Fruit fly (Drosophila melanogaster): Measurements from ENCODE around the gene Aven.
A peak's percentile ranks its signal among the peaks of the same experiment; 100 is the strongest.

Aven gene

DNA sequence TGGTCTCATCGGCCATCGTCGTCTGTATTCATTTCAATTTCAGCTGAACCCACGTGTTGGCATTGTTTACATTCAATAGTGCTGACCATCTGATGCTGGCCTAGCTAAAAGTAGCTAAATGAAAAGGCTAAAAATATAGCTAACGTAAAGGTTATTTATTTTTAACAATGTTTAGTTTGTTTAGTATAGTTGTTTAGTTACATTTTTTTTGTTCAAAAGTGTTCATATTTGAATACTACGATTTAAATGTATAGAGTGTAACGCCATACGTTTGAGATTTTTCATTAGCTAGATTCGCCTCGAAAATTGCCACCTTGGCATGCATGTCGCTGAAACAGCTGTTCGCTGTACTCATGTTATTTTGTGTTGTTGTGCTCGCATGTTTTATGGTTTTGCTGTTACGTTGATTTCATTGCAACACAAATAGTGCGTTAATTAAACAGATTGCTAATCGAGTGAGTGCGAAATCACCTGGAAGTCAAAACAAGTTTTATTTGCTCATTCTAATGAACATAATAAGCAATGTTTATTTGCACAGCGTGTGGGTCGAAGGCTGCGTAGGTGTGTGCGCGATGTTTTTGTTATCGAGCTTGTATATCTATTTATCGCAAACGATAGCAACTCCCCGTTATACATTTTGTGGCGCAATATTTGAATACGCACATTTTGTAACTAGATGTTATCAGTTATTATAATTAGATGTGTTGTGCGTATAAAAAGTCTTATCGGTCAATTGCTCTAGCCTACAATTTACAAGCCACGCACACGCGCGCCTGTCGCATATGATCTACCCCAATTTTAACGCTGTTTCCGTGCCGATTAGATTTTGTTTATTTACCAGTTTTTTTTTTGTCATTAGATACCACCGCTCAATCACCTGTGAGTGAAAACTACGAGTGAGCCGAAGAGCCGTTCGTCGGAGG lies 17.6 kb downstream of the Aven start, which contains the start of the genes CG1463 and Fpgs1 (continued):
- TF ChIP-seq CG14860 (GFP tag; IDR thresholded peaks at IDR 0.05; ENCODE audit: partially characterized antibody): no peak
- no peak for TF ChIP-seq CG5180 (GFP tag; optimal IDR thresholded peaks at IDR 0.05)
- TF ChIP-seq fd102C (GFP tag; optimal IDR thresholded peaks at IDR 0.05): no peak
- TF ChIP-seq CG2202 (tag; optimal IDR thresholded peaks at IDR 0.05): no peak
- 0 out of 2 replicates have a peak, but pooled peaks have one; percentile 22 for TF ChIP-seq CG11085 (GFP tag; IDR thresholded peaks at IDR 0.05)
- TF ChIP-seq prd (optimal IDR thresholded peaks at IDR 0.05): no peak
- TF ChIP-seq prd (GFP tag; IDR thresholded peaks at IDR 0.05): peak; percentile 38; the same call in 1 of the 3 replicates
- TF ChIP-seq Dp (GFP tag; optimal IDR thresholded peaks at IDR 0.05): peak; percentile 71
- TF ChIP-seq br (optimal IDR thresholded peaks at IDR 0.05): no peak
- TF ChIP-seq Hey (tag; optimal IDR thresholded peaks at IDR 0.05): peak; percentile 28
- peak in 1 of 2 experiments; percentile 25 for TF ChIP-seq insv (GFP tag; optimal IDR thresholded peaks at IDR 0.05)
- peak; percentile 30 for TF ChIP-seq sug (tag; optimal IDR thresholded peaks at IDR 0.05)
- TF ChIP-seq CG8089 (GFP tag; optimal IDR thresholded peaks at IDR 0.05): no peak
- TF ChIP-seq CG7963 (GFP tag; IDR thresholded peaks at IDR 0.05; ENCODE audit: partially characterized antibody): 0 out of 3 replicates have a peak, but pooled peaks have one; percentile 46
- no peak for TF ChIP-seq Gsc (GFP tag; IDR thresholded peaks at IDR 0.05)
- peak; percentile 36; the same call in 1 of the 2 replicates for TF ChIP-seq al (GFP tag; IDR thresholded peaks at IDR 0.05)
- TF ChIP-seq CG18764 (GFP tag; optimal IDR thresholded peaks at IDR 0.05): no peak
- TF ChIP-seq mirr (GFP tag; optimal IDR thresholded peaks at IDR 0.05): peak; percentile 41
- TF ChIP-seq Atf-2 (GFP tag; optimal IDR thresholded peaks at IDR 0.05): no peak
- TF ChIP-seq Max (GFP tag; optimal IDR thresholded peaks at IDR 0.05): peak; percentile 70
- peak; percentile 60 for TF ChIP-seq CG2116 (GFP tag; optimal IDR thresholded peaks at IDR 0.05)
- TF ChIP-seq Taf1 (GFP tag; IDR thresholded peaks at IDR 0.05): no peak
- TF ChIP-seq Jarid2 (GFP tag; optimal IDR thresholded peaks at IDR 0.05): no peak
- TF ChIP-seq CG15696 (tag; optimal IDR thresholded peaks at IDR 0.05): peak; percentile 37
- no peak for TF ChIP-seq D19B (GFP tag; optimal IDR thresholded peaks at IDR 0.05)
- TF ChIP-seq stc (GFP tag; IDR thresholded peaks at IDR 0.05): no peak
- TF ChIP-seq mam (GFP tag; optimal IDR thresholded peaks at IDR 0.05): peak; percentile 34
- no peak for TF ChIP-seq Camta (GFP tag; optimal IDR thresholded peaks at IDR 0.05)
- TF ChIP-seq CG4707 (GFP tag; optimal IDR thresholded peaks at IDR 0.05): no peak
- TF ChIP-seq Sin3A (optimal IDR thresholded peaks at IDR 0.05): peak; percentile 40
- peak; percentile 63; the same call in 1 of the 2 replicates for TF ChIP-seq amos (GFP tag; IDR thresholded peaks at IDR 0.05; ENCODE audit: partially characterized antibody)
- TF ChIP-seq CG17359 (tag; optimal IDR thresholded peaks at IDR 0.05): no peak
- TF ChIP-seq bbx (GFP tag; IDR thresholded peaks at IDR 0.05; ENCODE audit: partially characterized antibody): peak; percentile 61
- peak; percentile 38 for TF ChIP-seq zfh2 (GFP tag; optimal IDR thresholded peaks at IDR 0.05)
- TF ChIP-seq CG10147 (GFP tag; optimal IDR thresholded peaks at IDR 0.05): no peak
- TF ChIP-seq B-H1 (GFP tag; IDR thresholded peaks at IDR 0.05): no peak
- TF ChIP-seq HLH4C (GFP tag; IDR thresholded peaks at IDR 0.05; ENCODE audit: partially characterized antibody): 0 out of 3 replicates have a peak, but pooled peaks have one; percentile 44
- TF ChIP-seq dpn (GFP tag; optimal IDR thresholded peaks at IDR 0.05): peak in 1 of 2 experiments; percentile 8
- peak; percentile 33 for TF ChIP-seq HmgZ (tag; optimal IDR thresholded peaks at IDR 0.05)
- peak; percentile 61; the same call in 1 of the 2 replicates for TF ChIP-seq MBD-R2 (GFP tag; IDR thresholded peaks at IDR 0.05)
- TF ChIP-seq slbo (GFP tag; IDR thresholded peaks at IDR 0.05): peak; percentile 31; the same call in 1 of the 2 replicates
- TF ChIP-seq caup (GFP tag; optimal IDR thresholded peaks at IDR 0.05; ENCODE audit: severe bottlenecking): peak; percentile 21
- peak; percentile 39 for TF ChIP-seq Xbp1 (GFP tag; optimal IDR thresholded peaks at IDR 0.05)
- peak; percentile 14 for TF ChIP-seq CG9797 (GFP tag; optimal IDR thresholded peaks at IDR 0.05)
- TF ChIP-seq exex (tag; optimal IDR thresholded peaks at IDR 0.05): peak; percentile 80
- no peak for TF ChIP-seq dmrt11E (tag; optimal IDR thresholded peaks at IDR 0.05)
- 0 out of 2 replicates have a peak, but pooled peaks have one; percentile 36 for TF ChIP-seq sna (GFP tag; IDR thresholded peaks at IDR 0.05; ENCODE audit: partially characterized antibody)
